Fruit fly (Drosophila melanogaster) ovary, adult (tissue): Measurements from ENCODE around the gene CG5715.

ENCODE experiments used
- CG17801 ChIP-seq: fragments of 200-800 bp; optimal IDR thresholded peaks from 2 replicates; lab custom pipeline; 2019; ENCODE audit warnings: missing biosample characterization, mild to moderate bottlenecking, missing genetic modification characterization, moderate library complexity; ENCODE audit not compliant: partially characterized antibody

The CG5715 gene

dm6 chr3R:24271071-24271470 lies 23.1 kb downstream of the CG5715 start, which contains the start of gene jar:
Gene jar (minus strand): TSS chr3R:24271233.
- TF ChIP-seq CG17801 (GFP tag; lab: Kevin White, UChicago), result peak; percentile 74

- TF ChIP-seq CG17801 (GFP tag; lab: Kevin White, UChicago), result no peak
Measured at dm6 chr3R:24270578-24270977, 23.6 kb downstream of the CG5715 start.

- TF ChIP-seq CG17801 (GFP tag; lab: Kevin White, UChicago), result no peak
Measured at dm6 chr3R:24270034-24270433, 24.2 kb downstream of the CG5715 start.

- no peak for TF ChIP-seq CG17801 (GFP tag; lab: Kevin White, UChicago)
Measured at dm6 chr3R:24268293-24268692, 25.9 kb downstream of the CG5715 start.

dm6 chr3R:24267580-24268202 lies 26.5 kb downstream of the CG5715 start:
- peak; percentile 42 for TF ChIP-seq CG17801 (GFP tag; lab: Kevin White, UChicago)

- TF ChIP-seq CG17801 (GFP tag; lab: Kevin White, UChicago), result no peak
Measured at dm6 chr3R:24266786-24267579, 27.2 kb downstream of the CG5715 start.

dm6 chr3R:24264414-24265363 lies 29.5 kb downstream of the CG5715 start:
- TF ChIP-seq CG17801 (GFP tag; lab: Kevin White, UChicago), result peak; percentile 26

- TF ChIP-seq CG17801 (GFP tag; lab: Kevin White, UChicago), result no peak
Measured at dm6 chr3R:24263588-24264413, 30.4 kb downstream of the CG5715 start.

- no peak for TF ChIP-seq CG17801 (GFP tag; lab: Kevin White, UChicago)
Measured at dm6 chr3R:24262923-24263322, 31.3 kb downstream of the CG5715 start.

dm6 chr3R:24261380-24262021 lies 32.7 kb downstream of the CG5715 start:
- no peak for TF ChIP-seq CG17801 (GFP tag; lab: Kevin White, UChicago)

dm6 chr3R:24260411-24260810 lies 33.8 kb downstream of the CG5715 start:
- no peak for TF ChIP-seq CG17801 (GFP tag; lab: Kevin White, UChicago)

dm6 chr3R:24260041-24260379 lies 34.2 kb downstream of the CG5715 start:
- TF ChIP-seq CG17801 (GFP tag; lab: Kevin White, UChicago), result no peak

dm6 chr3R:24259278-24260040 lies 34.7 kb downstream of the CG5715 start:
- TF ChIP-seq CG17801 (GFP tag; lab: Kevin White, UChicago), result peak; percentile 96
